Fruit fly (Drosophila melanogaster): ENCODE data around the gene Obp69a.
A peak's percentile ranks its signal among the peaks of the same experiment; 100 is the strongest.

Obp69a gene

DNA sequence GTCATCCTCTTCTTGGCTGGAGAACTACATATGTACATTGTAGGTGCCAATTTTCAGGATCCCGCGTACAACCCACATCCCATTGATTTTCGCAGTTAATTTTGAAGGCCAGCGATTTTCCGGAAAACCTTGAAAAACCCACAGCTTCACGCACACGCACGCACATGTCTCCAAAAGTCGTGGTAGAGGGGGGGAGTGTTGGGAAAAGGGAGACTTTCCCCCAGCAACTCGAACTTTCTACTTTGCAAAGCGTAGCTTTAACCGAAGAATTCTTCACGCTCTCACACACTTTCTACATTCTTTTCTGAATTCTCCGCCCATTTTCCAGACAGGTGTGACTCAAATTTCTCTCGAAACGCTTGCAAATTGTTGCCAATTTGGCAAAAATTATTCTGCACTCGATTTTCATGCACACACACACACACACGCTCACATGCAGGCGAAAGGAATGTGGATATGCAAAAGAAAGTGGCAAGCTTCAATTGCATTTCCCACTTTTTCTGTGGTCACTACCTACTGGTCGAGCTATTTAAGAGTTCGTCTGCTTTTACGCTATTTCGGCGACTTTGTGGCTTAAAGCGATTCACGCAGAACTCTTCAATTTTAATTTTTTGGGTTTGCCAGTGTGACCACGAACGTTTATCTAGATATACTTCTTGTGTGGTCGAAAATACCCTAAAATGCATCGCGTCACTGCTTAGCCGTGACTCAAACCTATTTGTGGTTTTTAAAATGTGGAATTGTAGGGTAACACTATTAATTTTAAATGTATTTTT, 18.4 kb downstream of the Obp69a start, which contains the start of gene SCaMC (continued):
- peak; percentile 25; the same call in 1 of the 2 replicates for TF ChIP-seq vvl (GFP tag; IDR thresholded peaks at IDR 0.05)
- TF ChIP-seq ci (GFP tag; IDR thresholded peaks at IDR 0.05), result peak; percentile 71; the same call in 2 of the 3 replicates
- TF ChIP-seq CG7839 (tag; optimal IDR thresholded peaks at IDR 0.05), result no peak
- no peak for TF ChIP-seq Aef1 (GFP tag; IDR thresholded peaks at IDR 0.05)
- TF ChIP-seq CG31388 (GFP tag; optimal IDR thresholded peaks at IDR 0.05), result no peak
- no peak for TF ChIP-seq ems (GFP tag; optimal IDR thresholded peaks at IDR 0.05)
- TF ChIP-seq CG18262 (tag; optimal IDR thresholded peaks at IDR 0.05), result peak; percentile 1
- no peak for TF ChIP-seq Bdp1 (GFP tag; optimal IDR thresholded peaks at IDR 0.05)
- no peak for TF ChIP-seq abd-A (tag; optimal IDR thresholded peaks at IDR 0.05)
- TF ChIP-seq CG12236 (GFP tag; optimal IDR thresholded peaks at IDR 0.05), result no peak
- no peak for TF ChIP-seq Usf (GFP tag; optimal IDR thresholded peaks at IDR 0.05)
- no peak for TF ChIP-seq bab2 (GFP tag; optimal IDR thresholded peaks at IDR 0.05)
- TF ChIP-seq CG1603 (tag; optimal IDR thresholded peaks at IDR 0.05), result peak; percentile 68
- no peak for TF ChIP-seq CG43689 (GFP tag; IDR thresholded peaks at IDR 0.05)
- no peak for TF ChIP-seq peb (GFP tag; IDR thresholded peaks at IDR 0.05)
- no peak for TF ChIP-seq Dip2 (GFP tag; IDR thresholded peaks at IDR 0.05)
- TF ChIP-seq NC2β (GFP tag; optimal IDR thresholded peaks at IDR 0.05), result no peak
- peak; percentile 29 for TF ChIP-seq Asciz (GFP tag; optimal IDR thresholded peaks at IDR 0.05)
- TF ChIP-seq CG13287 (GFP tag; IDR thresholded peaks at IDR 0.05; ENCODE audit: partially characterized antibody), result peak; percentile 52
- TF ChIP-seq Atf6 (GFP tag; IDR thresholded peaks at IDR 0.05), result no peak
- no peak for TF ChIP-seq exex (tag; optimal IDR thresholded peaks at IDR 0.05)
- no peak for TF ChIP-seq da (GFP tag; optimal IDR thresholded peaks at IDR 0.05)
- no peak for TF ChIP-seq CG15696 (tag; optimal IDR thresholded peaks at IDR 0.05)
- peak; percentile 31 for TF ChIP-seq Jarid2 (GFP tag; optimal IDR thresholded peaks at IDR 0.05)
- TF ChIP-seq CG33213 (GFP tag; optimal IDR thresholded peaks at IDR 0.05), result peak; percentile 71
- no peak for TF ChIP-seq luna (GFP tag; optimal IDR thresholded peaks at IDR 0.05)
- no peak for TF ChIP-seq Side (GFP tag; optimal IDR thresholded peaks at IDR 0.05)
- peak; percentile 48 for TF ChIP-seq lbe (GFP tag; optimal IDR thresholded peaks at IDR 0.05)
- TF ChIP-seq CG8290 (GFP tag; optimal IDR thresholded peaks at IDR 0.05), result peak; percentile 34
- no peak for TF ChIP-seq CG8290 (tag; optimal IDR thresholded peaks at IDR 0.05)
- TF ChIP-seq CG12744 (GFP tag; optimal IDR thresholded peaks at IDR 0.05), result no peak
- no peak for TF ChIP-seq pnt (GFP tag; optimal IDR thresholded peaks at IDR 0.05)
- peak; percentile 20 for TF ChIP-seq Sin3A (optimal IDR thresholded peaks at IDR 0.05)
- no peak for TF ChIP-seq CG8359 (GFP tag; optimal IDR thresholded peaks at IDR 0.05; ENCODE audit: borderline replicate concordance)
- no peak for TF ChIP-seq CG6254 (GFP tag; optimal IDR thresholded peaks at IDR 0.05)
- no peak for TF ChIP-seq mirr (GFP tag; optimal IDR thresholded peaks at IDR 0.05)
- TF ChIP-seq HmgZ (tag; optimal IDR thresholded peaks at IDR 0.05), result peak; percentile 59
- peak; percentile 27 for TF ChIP-seq CG12391 (tag; optimal IDR thresholded peaks at IDR 0.05)
- TF ChIP-seq CG14667 (GFP tag; IDR thresholded peaks at IDR 0.05), result no peak
- no peak for TF ChIP-seq zen2 (GFP tag; IDR thresholded peaks at IDR 0.05; ENCODE audit: partially characterized antibody)
- no peak for TF ChIP-seq CG10321 (GFP tag; IDR thresholded peaks at IDR 0.05)
- no peak for TF ChIP-seq CG3726 (GFP tag; IDR thresholded peaks at IDR 0.05)
- no peak for TF ChIP-seq CG6175 (GFP tag; IDR thresholded peaks at IDR 0.05)
- TF ChIP-seq CHES-1-like (GFP tag; optimal IDR thresholded peaks at IDR 0.05), result peak; percentile 32
- TF ChIP-seq bsh (GFP tag; optimal IDR thresholded peaks at IDR 0.05), result no peak
- no peak for TF ChIP-seq CG6813 (GFP tag; optimal IDR thresholded peaks at IDR 0.05)
- no peak for TF ChIP-seq bowl (GFP tag; IDR thresholded peaks at IDR 0.05)
- TF ChIP-seq CG2116 (GFP tag; optimal IDR thresholded peaks at IDR 0.05), result peak; percentile 58
- peak; percentile 33 for TF ChIP-seq Nf-YC (tag; optimal IDR thresholded peaks at IDR 0.05)
- TF ChIP-seq nerfin-1 (tag; optimal IDR thresholded peaks at IDR 0.05), result peak; percentile 45
